Worm (Caenorhabditis elegans) whole organism, L2 larva: ENCODE measurements around the gene nhr-170.

Experiments
- aly-2 ChIP-seq: fragments of 150-350 bp; optimal IDR thresholded peaks from 2 replicates; lab custom pipeline; 2014; ENCODE audit warnings: missing biosample characterization, missing genetic modification characterization
- ceh-82 ChIP-seq: fragments of 150-350 bp; optimal IDR thresholded peaks from 2 replicates; lab custom pipeline; 2014; ENCODE audit warnings: missing biosample characterization, missing genetic modification characterization
- lin-39 ChIP-seq: fragments of 150-350 bp; optimal IDR thresholded peaks from 2 replicates; lab custom pipeline; 2014; ENCODE audit warnings: missing biosample characterization, missing genetic modification reagents, missing genetic modification characterization
- lsy-2 ChIP-seq, 2 experiments: fragments of 150-350 bp in 1 of 2; sonication (generic microtip) in 1 of 2; optimal IDR thresholded peaks; 2 replicates each; lab custom pipeline; 2014 to 2017; ENCODE audit warnings: missing biosample characterization in 2 of 2, missing genetic modification characterization in 2 of 2
- mdl-1 ChIP-seq, 2 experiments: fragments of 150-350 bp in 1 of 2; sonication (generic microtip) in 1 of 2; optimal IDR thresholded peaks; 2 replicates each; lab custom pipeline; 2017; ENCODE audit warnings: missing biosample characterization in 2 of 2, missing genetic modification characterization in 2 of 2
- skn-1 ChIP-seq: sonication (generic microtip); optimal IDR thresholded peaks from 2 replicates; lab custom pipeline; 2017; ENCODE audit warnings: missing biosample characterization, missing genetic modification characterization
- unc-62 ChIP-seq: fragments of 150-350 bp; optimal IDR thresholded peaks from 2 replicates; lab custom pipeline; 2014; ENCODE audit warnings: missing biosample characterization, missing genetic modification reagents, missing genetic modification characterization
- ztf-1 ChIP-seq: fragments of 200-800 bp; sonication (Bioruptor generic); conservative IDR thresholded peaks from 2 replicates; pipeline ENCODE4 v1.3.6; 2022; ENCODE audit warnings: missing genetic modification characterization, missing compliant biosample characterization
- ztf-11 ChIP-seq: sonication (generic microtip); optimal IDR thresholded peaks from 2 replicates; lab custom pipeline; 2017; ENCODE audit warnings: missing biosample characterization, missing genetic modification characterization

- TF ChIP-seq ceh-82 (tag; lab: Kevin White, UChicago): no peak
- no peak for TF ChIP-seq lin-39 (tag; lab: Kevin White, UChicago)
- no peak for TF ChIP-seq ztf-1 (GFP tag; lab: Robert Waterston, UW)
- TF ChIP-seq unc-62 (GFP tag; lab: Kevin White, UChicago): no peak
- no peak for TF ChIP-seq lsy-2 (tag; optimal IDR thresholded peaks at IDR 0.05; lab: Kevin White, UChicago)
- no peak for TF ChIP-seq mdl-1 (tag; optimal IDR thresholded peaks at IDR 0.05; lab: Kevin White, UChicago)
- TF ChIP-seq ztf-11 (tag; lab: Kevin White, UChicago): no peak
- TF ChIP-seq skn-1 (tag; lab: Kevin White, UChicago): no peak
- TF ChIP-seq aly-2 (tag; lab: Kevin White, UChicago): no peak
These were observed 36.5 kb upstream of the nhr-170 start, which contains the start of gene cyp-33D3 for ce11 chrV:18837125-18837524.
